Worm (Caenorhabditis elegans) whole organism, L4/young adult: Measurements from ENCODE around the gene pyt-1.

ENCODE experiments used
- W03F9.2 ChIP-seq: fragments of 150-350 bp; optimal IDR thresholded peaks from 2 replicates; lab custom pipeline; 2014; ENCODE audit warnings: missing biosample characterization, missing genetic modification characterization
- dao-5 ChIP-seq: sonication (generic microtip); optimal IDR thresholded peaks from 2 replicates; lab custom pipeline; 2016; ENCODE audit warnings: missing genotype, missing genetic modification characterization, moderate library complexity, missing compliant biosample characterization
- him-1 ChIP-seq: sonication (generic microtip); optimal IDR thresholded peaks from 2 replicates; lab custom pipeline; 2016; ENCODE audit warnings: missing genotype, missing genetic modification reagents, missing genetic modification characterization, missing compliant biosample characterization

DNA sequence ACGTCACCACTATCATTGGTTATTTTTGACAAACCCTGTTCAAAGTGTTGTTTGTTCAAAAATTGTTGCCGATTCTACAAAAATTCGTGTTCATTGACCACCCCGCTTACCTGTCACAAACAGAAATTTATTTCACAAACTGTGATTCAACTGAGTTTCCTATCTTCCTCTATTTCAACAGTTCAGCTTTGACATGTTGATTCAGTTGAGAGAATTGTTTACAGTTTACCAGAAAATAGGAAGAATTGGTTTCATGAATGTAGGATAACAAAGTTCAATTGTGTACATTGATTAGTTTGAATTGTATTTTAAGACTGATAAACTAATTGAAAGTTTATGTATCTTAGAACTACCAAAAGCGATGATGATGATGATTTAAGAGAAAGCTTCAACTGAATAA, 16.5 kb upstream of the pyt-1 start:
- TF ChIP-seq him-1 (tag; lab: Kevin White, UChicago): no peak
- no peak for TF ChIP-seq W03F9.2
- TF ChIP-seq dao-5: no peak
